Fruit fly (Drosophila melanogaster): ENCODE results near the gene CG43362.

dm6 chr2L:18336531-18336930 is 45.3 kb upstream of the CG43362 start:
- TF ChIP-seq h (optimal IDR thresholded peaks at IDR 0.05) (no peak), psq (optimal IDR thresholded peaks at IDR 0.05) (no peak)
